Fruit fly (Drosophila melanogaster) whole organism, embryonic: Measurements from ENCODE around the gene CG14931.

ENCODE experiments used
- Blimp-1 ChIP-seq: fragments of 200-800 bp; sonication (Bioruptor generic); optimal IDR thresholded peaks from 3 replicates; lab custom pipeline; 2018; ENCODE audit warnings: missing biosample characterization, missing genetic modification characterization, mild to moderate bottlenecking, moderate library complexity, missing genetic modification reagents
- CG1024 ChIP-seq: fragments of 200-800 bp; sonication (Bioruptor generic); IDR thresholded peaks from 2 replicates; pipeline ENCODE4 v1.3.6; 2022; ENCODE audit warnings: missing biosample characterization, missing genetic modification characterization
- CG11696 ChIP-seq: fragments of 200-800 bp; sonication (Bioruptor generic); IDR thresholded peaks from 2 replicates; pipeline ENCODE4 v1.3.6; 2022; ENCODE audit warnings: missing biosample characterization, missing genetic modification characterization
- CG1233 ChIP-seq: fragments of 200-800 bp; sonication (Bioruptor generic); optimal IDR thresholded peaks from 4 replicates; lab custom pipeline; 2018; ENCODE audit warnings: missing biosample characterization, mild to moderate bottlenecking, missing genetic modification characterization
- CG12769 ChIP-seq: fragments of 200-800 bp; sonication (Bioruptor generic); optimal IDR thresholded peaks from 2 replicates; lab custom pipeline; 2019; ENCODE audit warnings: missing biosample characterization, mild to moderate bottlenecking, missing genetic modification characterization, moderate library complexity
- CG14965 ChIP-seq: fragments of 200-800 bp; sonication (Bioruptor generic); optimal IDR thresholded peaks from 2 replicates; lab custom pipeline; 2016; ENCODE audit warnings: missing biosample characterization, missing genetic modification characterization, borderline replicate concordance
- CG15269 ChIP-seq: fragments of 200-800 bp; sonication (Bioruptor generic); optimal IDR thresholded peaks from 2 replicates; lab custom pipeline; 2018; ENCODE audit warnings: missing biosample characterization, mild to moderate bottlenecking, missing genetic modification characterization, moderate library complexity
- CG15601 ChIP-seq: fragments of 200-800 bp; sonication (Bioruptor generic); optimal IDR thresholded peaks from 3 replicates; lab custom pipeline; 2019; ENCODE audit warnings: missing biosample characterization, mild to moderate bottlenecking, missing genetic modification characterization, moderate library complexity
- CG3163 ChIP-seq: fragments of 200-800 bp; sonication (Bioruptor generic); optimal IDR thresholded peaks from 3 replicates; lab custom pipeline; 2016; ENCODE audit warnings: missing biosample characterization, missing genetic modification characterization
- CG32767 ChIP-seq: fragments of 200-800 bp; sonication (Bioruptor generic); IDR thresholded peaks from 2 replicates; pipeline ENCODE4 v1.3.6; 2022; ENCODE audit warnings: missing biosample characterization, missing genetic modification characterization
- CG4328 ChIP-seq: fragments of 200-800 bp; sonication (Bioruptor generic); optimal IDR thresholded peaks from 3 replicates; lab custom pipeline; 2017; ENCODE audit warnings: missing biosample characterization, missing genetic modification reagents, missing genetic modification characterization
- CG4360 ChIP-seq: fragments of 200-800 bp; sonication (Bioruptor generic); IDR thresholded peaks from 2 replicates; pipeline ENCODE4 v1.3.6; 2022; ENCODE audit warnings: missing biosample characterization, missing genetic modification characterization
- CG4707 ChIP-seq: fragments of 200-800 bp; sonication (Bioruptor generic); optimal IDR thresholded peaks from 2 replicates; lab custom pipeline; 2018; ENCODE audit warnings: missing biosample characterization, mild to moderate bottlenecking, missing genetic modification characterization, moderate library complexity
- CG4820 ChIP-seq: fragments of 200-800 bp; sonication (Bioruptor generic); optimal IDR thresholded peaks from 3 replicates; lab custom pipeline; 2016; ENCODE audit warnings: missing biosample characterization, missing genetic modification characterization
- CG6175 ChIP-seq: fragments of 200-800 bp; sonication (Bioruptor generic); IDR thresholded peaks from 3 replicates; pipeline ENCODE4 v1.3.6; 2022; ENCODE audit warnings: missing biosample characterization, missing genetic modification characterization
- CG6254 ChIP-seq: fragments of 200-800 bp; sonication (Bioruptor generic); optimal IDR thresholded peaks from 3 replicates; lab custom pipeline; 2017; ENCODE audit warnings: mild to moderate bottlenecking, missing biosample characterization, missing genetic modification reagents, missing genetic modification characterization
- CG6854 ChIP-seq: fragments of 200-800 bp; sonication (Bioruptor generic); optimal IDR thresholded peaks from 3 replicates; lab custom pipeline; 2017; ENCODE audit warnings: missing biosample characterization, mild to moderate bottlenecking, missing genetic modification characterization
- CG7372 ChIP-seq: fragments of 200-800 bp; sonication (Bioruptor generic); IDR thresholded peaks from 2 replicates; pipeline ENCODE4 v1.3.6; 2022; ENCODE audit warnings: missing biosample characterization, missing genetic modification characterization
- Dref ChIP-seq: fragments of 200-800 bp; sonication (Bioruptor generic); IDR thresholded peaks from 2 replicates; pipeline ENCODE4 v1.3.6; 2022; ENCODE audit warnings: missing biosample characterization, missing genetic modification characterization
- E2f2 ChIP-seq: fragments of 200-800 bp; sonication (Bioruptor generic); IDR thresholded peaks from 2 replicates; pipeline ENCODE4 v1.3.6; 2022; ENCODE audit warnings: missing biosample characterization, missing genetic modification characterization
- Fer2 ChIP-seq: fragments of 200-800 bp; sonication (Bioruptor generic); optimal IDR thresholded peaks from 2 replicates; lab custom pipeline; 2018; ENCODE audit warnings: missing biosample characterization, mild to moderate bottlenecking, missing genetic modification characterization, moderate library complexity
- Hr39 ChIP-seq: fragments of >200 bp; optimal IDR thresholded peaks from 2 replicates; lab custom pipeline; 2017
- MBD-R2 ChIP-seq: fragments of 200-800 bp; sonication (Bioruptor generic); IDR thresholded peaks from 2 replicates; pipeline ENCODE4 v1.3.6; 2022; ENCODE audit warnings: missing biosample characterization, missing genetic modification characterization
- Med ChIP-seq: fragments of 200-800 bp; sonication (Bioruptor generic); peaks from one replicate; lab custom pipeline; 2016; ENCODE audit warnings: missing biosample characterization, missing genetic modification characterization, mild to moderate bottlenecking, inconsistent platforms, moderate library complexity
- NC2α ChIP-seq: fragments of 200-800 bp; sonication (Bioruptor generic); optimal IDR thresholded peaks from 2 replicates; lab custom pipeline; 2016; ENCODE audit warnings: missing biosample characterization, missing genetic modification characterization
- Pdp1 ChIP-seq, 2 experiments: fragments of 200-800 bp; sonication (Bioruptor generic); optimal IDR thresholded peaks; 3 replicates each; lab custom pipeline; 2016; ENCODE audit warnings: missing biosample characterization in 2 of 2, missing genetic modification characterization in 2 of 2, mild to moderate bottlenecking in 1 of 2, moderate library complexity in 1 of 2
- Rfx ChIP-seq: fragments of 200-800 bp; sonication (Bioruptor generic); IDR thresholded peaks from 2 replicates; pipeline ENCODE4 v1.3.6; 2022; ENCODE audit warnings: missing biosample characterization, missing genetic modification characterization
- Stat92E ChIP-seq, 3 experiments: fragments of >200 bp in 2 of 3; fragments of 200-800 bp in 1 of 3; sonication (Bioruptor generic) in 1 of 3; optimal IDR thresholded peaks; 2 replicates each; lab custom pipeline; 2017 to 2019; ENCODE audit warnings: missing biosample characterization in 3 of 3, missing genetic modification characterization in 3 of 3, mild to moderate bottlenecking in 1 of 3, moderate library complexity in 1 of 3
- YL-1 ChIP-seq: fragments of 200-800 bp; sonication (Bioruptor generic); optimal IDR thresholded peaks from 3 replicates; lab custom pipeline; 2017; ENCODE audit warnings: missing biosample characterization, mild to moderate bottlenecking, missing genetic modification characterization
- bcd ChIP-seq: fragments of 200-800 bp; sonication (Bioruptor generic); optimal IDR thresholded peaks from 2 replicates; lab custom pipeline; 2017; ENCODE audit warnings: missing biosample characterization, mild to moderate bottlenecking, missing genetic modification characterization
- chm ChIP-seq: fragments of 200-800 bp; sonication (Bioruptor generic); IDR thresholded peaks from 2 replicates; pipeline ENCODE4 v1.3.6; 2022; ENCODE audit warnings: missing biosample characterization, missing genetic modification characterization
- crol ChIP-seq: fragments of 200-800 bp; sonication (Bioruptor generic); IDR thresholded peaks from 2 replicates; pipeline ENCODE4 v1.3.6; 2022; ENCODE audit warnings: missing biosample characterization, missing genetic modification characterization
- dati ChIP-seq: fragments of 200-800 bp; sonication (Bioruptor generic); IDR thresholded peaks from 2 replicates; pipeline ENCODE4 v1.3.6; 2022; ENCODE audit warnings: missing biosample characterization, missing genetic modification characterization
- emc ChIP-seq: fragments of 200-800 bp; sonication (Bioruptor generic); optimal IDR thresholded peaks from 2 replicates; lab custom pipeline; 2016; ENCODE audit warnings: missing biosample characterization, missing genetic modification characterization
- gsb-n ChIP-seq: fragments of 200-800 bp; sonication (Bioruptor generic); optimal IDR thresholded peaks from 3 replicates; lab custom pipeline; 2018; ENCODE audit warnings: missing biosample characterization, mild to moderate bottlenecking, missing genetic modification characterization
- h ChIP-seq: fragments of >200 bp; optimal IDR thresholded peaks from 2 replicates; lab custom pipeline; 2017
- insv ChIP-seq, 2 experiments: fragments of 200-800 bp; sonication (Bioruptor generic); optimal IDR thresholded peaks; 3 replicates each; lab custom pipeline; 2016 to 2018; ENCODE audit warnings: missing biosample characterization in 2 of 2, missing genetic modification characterization in 2 of 2
- kah ChIP-seq: fragments of 200-800 bp; sonication (Bioruptor generic); optimal IDR thresholded peaks from 2 replicates; lab custom pipeline; 2018; ENCODE audit warnings: missing biosample characterization, mild to moderate bottlenecking, missing genetic modification characterization
- lab ChIP-seq: fragments of 200-800 bp; sonication (Bioruptor generic); optimal IDR thresholded peaks from 3 replicates; lab custom pipeline; 2017; ENCODE audit warnings: missing biosample characterization, missing genetic modification characterization, mild to moderate bottlenecking, moderate library complexity, missing genetic modification reagents
- lbe ChIP-seq: fragments of 200-800 bp; sonication (Bioruptor generic); optimal IDR thresholded peaks from 2 replicates; lab custom pipeline; 2016; ENCODE audit warnings: missing biosample characterization, mild to moderate bottlenecking, missing genetic modification characterization
- maf-S ChIP-seq: fragments of 200-800 bp; sonication (Bioruptor generic); optimal IDR thresholded peaks from 2 replicates; lab custom pipeline; 2016; ENCODE audit warnings: missing biosample characterization, missing genetic modification characterization
- onecut ChIP-seq: fragments of 200-800 bp; sonication (Bioruptor generic); IDR thresholded peaks from 2 replicates; pipeline ENCODE4 v1.3.6; 2022; ENCODE audit warnings: missing biosample characterization, missing genetic modification characterization
- scrt ChIP-seq: fragments of 200-800 bp; sonication (Bioruptor generic); optimal IDR thresholded peaks from 2 replicates; lab custom pipeline; 2018; ENCODE audit warnings: missing biosample characterization, mild to moderate bottlenecking, missing genetic modification characterization, moderate library complexity
- sd ChIP-seq: fragments of 200-800 bp; sonication (Bioruptor generic); optimal IDR thresholded peaks from 3 replicates; lab custom pipeline; 2018; ENCODE audit warnings: missing biosample characterization, mild to moderate bottlenecking, missing genetic modification characterization, moderate library complexity
- sens ChIP-seq: fragments of 200-800 bp; sonication (Bioruptor generic); peaks from one replicate; lab custom pipeline; 2016; ENCODE audit warnings: missing biosample characterization, missing genetic modification characterization
- slbo ChIP-seq: fragments of 200-800 bp; sonication (Bioruptor generic); IDR thresholded peaks from 2 replicates; pipeline ENCODE4 v1.3.6; 2022; ENCODE audit warnings: missing biosample characterization, missing genetic modification characterization
- toy ChIP-seq: fragments of 200-800 bp; sonication (Bioruptor generic); IDR thresholded peaks from 2 replicates; pipeline ENCODE4 v1.3.6; 2022; ENCODE audit warnings: missing biosample characterization, missing genetic modification characterization

CG14931 gene

dm6 chr2L:11804228-11805044 is 16.3 kb downstream of the CG14931 start (continued):
- TF ChIP-seq CG6175 (GFP tag; lab: Robert Waterston, UW), result no peak
- no peak for TF ChIP-seq CG11696
- peak; percentile 99 for TF ChIP-seq crol (GFP tag; lab: Robert Waterston, UW)
- TF ChIP-seq, all 482 proteins: peak for 32

- no peak for TF ChIP-seq CG4360 (GFP tag; lab: Robert Waterston, UW)
- TF ChIP-seq CG4707 (GFP tag; lab: Kevin White, UChicago), result no peak
- TF ChIP-seq lab (GFP tag; lab: Kevin White, UChicago), result no peak
- no peak for TF ChIP-seq maf-S (GFP tag; lab: Kevin White, UChicago)
- no peak for TF ChIP-seq toy (GFP tag; lab: Robert Waterston, UW)
- TF ChIP-seq dati, result no peak
- no peak for TF ChIP-seq CG4820 (GFP tag; lab: Kevin White, UChicago)
- TF ChIP-seq CG1233, result no peak
- no peak for TF ChIP-seq sd (tag; lab: Kevin White, UChicago)
- no peak for TF ChIP-seq h (lab: Kevin White, UChicago)
- TF ChIP-seq Rfx, result 0 out of 2 replicates have a peak, but pooled peaks have one; percentile 20
- TF ChIP-seq chm (GFP tag; lab: Robert Waterston, UW), result no peak
- no peak for TF ChIP-seq slbo (GFP tag; lab: Robert Waterston, UW)
- TF ChIP-seq CG32767 (GFP tag; lab: Robert Waterston, UW), result 0 out of 2 replicates have a peak, but pooled peaks have one; percentile 21
- TF ChIP-seq CG14965, result no peak
- TF ChIP-seq gsb-n, result no peak
- TF ChIP-seq scrt (GFP tag; lab: Kevin White, UChicago), result peak; percentile 94
- no peak for TF ChIP-seq CG6854 (GFP tag; lab: Kevin White, UChicago)
- peak; percentile 13 for TF ChIP-seq sens (GFP tag; lab: Kevin White, UChicago)
- no peak for TF ChIP-seq CG7372 (GFP tag; lab: Robert Waterston, UW)
- TF ChIP-seq bcd (GFP tag; lab: Kevin White, UChicago), result no peak
- no peak for TF ChIP-seq Pdp1 (GFP tag; optimal IDR thresholded peaks at IDR 0.05; lab: Kevin White, UChicago)
- no peak for TF ChIP-seq lbe (GFP tag; lab: Kevin White, UChicago)
- TF ChIP-seq emc (GFP tag; lab: Kevin White, UChicago), result no peak
- peak; percentile 40 for TF ChIP-seq kah
- TF ChIP-seq onecut (GFP tag; lab: Robert Waterston, UW), result no peak
- no peak for TF ChIP-seq Dref (GFP tag; lab: Robert Waterston, UW)
- no peak for TF ChIP-seq CG3163 (GFP tag; lab: Kevin White, UChicago)
- TF ChIP-seq Blimp-1 (GFP tag; lab: Kevin White, UChicago), result no peak
- no peak for TF ChIP-seq CG12769 (tag; lab: Kevin White, UChicago)
- TF ChIP-seq Fer2, result no peak
- TF ChIP-seq NC2α (GFP tag; lab: Kevin White, UChicago), result no peak
- no peak for TF ChIP-seq CG15601
- TF ChIP-seq crol (GFP tag; lab: Robert Waterston, UW), result peak; percentile 62
- TF ChIP-seq CG4328 (GFP tag; lab: Kevin White, UChicago), result no peak
- TF ChIP-seq Stat92E (GFP tag; optimal IDR thresholded peaks at IDR 0.05; lab: Kevin White, UChicago), result peak in 1 of 3 experiments; percentile 9
- TF ChIP-seq CG1024 (GFP tag; lab: Robert Waterston, UW), result no peak
- peak; percentile 38 for TF ChIP-seq YL-1 (GFP tag; lab: Kevin White, UChicago)
- peak; percentile 64 for TF ChIP-seq Med (GFP tag; lab: Kevin White, UChicago)
- no peak for TF ChIP-seq CG15269 (tag; lab: Kevin White, UChicago)
- TF ChIP-seq CG6254, result peak; percentile 43
- no peak for TF ChIP-seq MBD-R2 (GFP tag; lab: Robert Waterston, UW)
- TF ChIP-seq E2f2, result 0 out of 2 replicates have a peak, but pooled peaks have one; percentile 11
- TF ChIP-seq Hr39 (lab: Kevin White, UChicago), result no peak
- TF ChIP-seq insv (GFP tag; optimal IDR thresholded peaks at IDR 0.05; lab: Kevin White, UChicago), result peak; percentile 41 to 91
Observed at dm6 chr2L:11806022-11806700, 18.0 kb downstream of the CG14931 start.
